Worm (Caenorhabditis elegans): Measurements from ENCODE around the gene baf-1.

DNA sequence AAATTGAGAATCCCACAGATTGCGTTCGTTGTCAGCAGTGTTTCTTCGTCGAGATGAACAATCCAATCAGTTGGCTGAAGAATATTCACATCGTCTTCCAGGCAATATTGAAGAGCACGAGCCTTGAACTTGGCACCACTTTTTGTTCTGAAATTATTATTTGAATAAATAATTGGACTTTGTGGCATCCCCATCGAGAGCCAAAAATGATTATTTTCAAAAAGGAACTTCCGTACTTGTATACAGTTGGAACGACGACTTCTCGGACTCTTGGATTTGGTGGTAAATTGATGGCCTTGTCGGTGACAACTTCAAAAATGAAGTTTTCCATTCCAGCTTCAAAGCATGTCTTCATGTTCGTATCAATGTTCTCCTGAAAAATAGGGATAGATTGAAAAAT is 4.7 kb downstream of the baf-1 start:
- no peak for TF ChIP-seq unc-86 (tag; optimal IDR thresholded peaks at IDR 0.05)
- no peak for TF ChIP-seq rnt-1 (tag; optimal IDR thresholded peaks at IDR 0.05)
- TF ChIP-seq skn-1 (tag; optimal IDR thresholded peaks at IDR 0.05): no peak
- TF ChIP-seq nhr-76 (tag; optimal IDR thresholded peaks at IDR 0.05): no peak

Data from whole organism, L1 larva.